Fruit fly (Drosophila melanogaster): Measurements from ENCODE around the gene VhaSFD.

VhaSFD gene

dm6 chr2L:16685612-16685912 lies 42.1 kb downstream of the VhaSFD start:
- TF ChIP-seq insv (optimal IDR thresholded peaks at IDR 0.05) (no peak), psq (optimal IDR thresholded peaks at IDR 0.05) (no peak), Myc (optimal IDR thresholded peaks at IDR 0.05) (no peak), Sin3A (optimal IDR thresholded peaks at IDR 0.05) (no peak), h (optimal IDR thresholded peaks at IDR 0.05) (no peak), ttk (optimal IDR thresholded peaks at IDR 0.05) (no peak)

dm6 chr2L:16684908-16685611 lies 42.6 kb downstream of the VhaSFD start:
- TF ChIP-seq ttk (optimal IDR thresholded peaks at IDR 0.05) (no peak), h (optimal IDR thresholded peaks at IDR 0.05) (no peak), psq (optimal IDR thresholded peaks at IDR 0.05) (no peak), Sin3A (optimal IDR thresholded peaks at IDR 0.05) (no peak), Myc (optimal IDR thresholded peaks at IDR 0.05) (no peak), insv (optimal IDR thresholded peaks at IDR 0.05) (no peak)

DNA sequence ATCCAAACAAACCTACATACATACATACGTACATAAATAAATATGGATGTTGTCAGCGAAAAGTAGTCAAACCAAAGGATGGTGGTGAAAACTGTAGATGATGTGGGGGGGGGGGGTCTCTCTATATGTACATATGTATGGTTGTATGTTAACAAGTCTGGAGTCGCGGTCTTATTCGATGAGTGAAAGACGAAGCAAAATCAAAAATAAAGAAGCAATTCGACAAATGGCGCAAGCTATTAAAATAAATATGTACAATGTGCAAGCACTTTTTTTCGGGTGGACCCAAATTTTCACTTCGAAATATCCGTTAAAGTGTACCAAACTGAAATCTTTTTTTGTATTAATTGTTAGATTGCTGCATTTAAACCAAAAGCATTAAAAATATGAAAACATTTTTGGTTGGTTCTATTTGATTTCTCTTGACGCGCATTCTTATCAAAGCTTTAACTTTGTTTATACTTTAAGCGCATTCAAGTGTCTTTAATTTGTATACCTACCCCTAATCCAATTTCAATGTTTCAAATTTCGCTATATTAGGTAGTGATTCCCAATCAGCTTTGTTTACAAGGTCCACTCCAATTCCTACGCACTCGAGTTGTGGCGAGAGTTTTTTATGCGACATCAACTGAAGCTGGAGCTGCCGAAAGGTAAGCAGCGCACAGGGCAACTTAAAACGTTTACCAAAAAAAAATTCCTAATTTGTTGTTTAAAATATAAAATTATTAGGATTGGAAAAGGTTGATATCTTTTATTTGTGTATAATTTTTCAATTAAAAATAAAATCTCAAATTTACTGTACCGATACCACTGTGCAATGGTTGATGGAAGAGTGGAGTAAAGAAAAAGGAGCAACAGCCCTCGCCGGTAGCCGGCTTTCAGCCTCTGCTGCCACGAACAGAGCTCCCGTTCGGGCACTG lies 43.4 kb downstream of the VhaSFD start, which contains the start of gene CG31807:
TSS of gene CG31807 (minus strand) at position 51 of the 920 bp plus-strand sequence.
- TF ChIP-seq Sin3A (optimal IDR thresholded peaks at IDR 0.05), result no peak
- no peak for TF ChIP-seq h (optimal IDR thresholded peaks at IDR 0.05)
- no peak for TF ChIP-seq psq (optimal IDR thresholded peaks at IDR 0.05)
- no peak for TF ChIP-seq Myc (optimal IDR thresholded peaks at IDR 0.05)
- no peak for TF ChIP-seq insv (optimal IDR thresholded peaks at IDR 0.05)

DNA sequence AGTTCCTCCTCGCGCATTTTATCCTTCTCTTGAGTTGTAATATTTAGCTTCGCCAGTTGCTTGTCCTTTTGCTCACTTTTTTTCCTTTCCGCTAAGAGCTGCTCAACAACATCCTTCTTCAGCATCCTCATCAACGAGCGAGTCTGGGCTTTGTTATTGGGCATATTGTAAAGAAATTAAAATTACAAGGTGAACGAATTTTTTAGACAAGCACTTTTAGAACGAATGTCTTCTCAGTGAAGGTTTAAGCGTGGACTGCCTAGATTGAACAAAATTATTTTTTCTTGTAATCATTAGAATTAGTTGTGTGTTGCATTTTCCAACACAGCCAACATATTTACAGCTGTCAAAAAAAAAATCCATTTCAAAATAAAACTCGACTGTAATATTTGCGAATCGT lies 45.4 kb downstream of the VhaSFD start, which contains the start of gene CG33552:
TSS of gene CG33552 (plus strand) at position 301 of the 400 bp plus-strand sequence.
- TF ChIP-seq psq (optimal IDR thresholded peaks at IDR 0.05) (no peak), Sin3A (optimal IDR thresholded peaks at IDR 0.05) (no peak), h (optimal IDR thresholded peaks at IDR 0.05) (no peak), Myc (optimal IDR thresholded peaks at IDR 0.05) (no peak)

DNA sequence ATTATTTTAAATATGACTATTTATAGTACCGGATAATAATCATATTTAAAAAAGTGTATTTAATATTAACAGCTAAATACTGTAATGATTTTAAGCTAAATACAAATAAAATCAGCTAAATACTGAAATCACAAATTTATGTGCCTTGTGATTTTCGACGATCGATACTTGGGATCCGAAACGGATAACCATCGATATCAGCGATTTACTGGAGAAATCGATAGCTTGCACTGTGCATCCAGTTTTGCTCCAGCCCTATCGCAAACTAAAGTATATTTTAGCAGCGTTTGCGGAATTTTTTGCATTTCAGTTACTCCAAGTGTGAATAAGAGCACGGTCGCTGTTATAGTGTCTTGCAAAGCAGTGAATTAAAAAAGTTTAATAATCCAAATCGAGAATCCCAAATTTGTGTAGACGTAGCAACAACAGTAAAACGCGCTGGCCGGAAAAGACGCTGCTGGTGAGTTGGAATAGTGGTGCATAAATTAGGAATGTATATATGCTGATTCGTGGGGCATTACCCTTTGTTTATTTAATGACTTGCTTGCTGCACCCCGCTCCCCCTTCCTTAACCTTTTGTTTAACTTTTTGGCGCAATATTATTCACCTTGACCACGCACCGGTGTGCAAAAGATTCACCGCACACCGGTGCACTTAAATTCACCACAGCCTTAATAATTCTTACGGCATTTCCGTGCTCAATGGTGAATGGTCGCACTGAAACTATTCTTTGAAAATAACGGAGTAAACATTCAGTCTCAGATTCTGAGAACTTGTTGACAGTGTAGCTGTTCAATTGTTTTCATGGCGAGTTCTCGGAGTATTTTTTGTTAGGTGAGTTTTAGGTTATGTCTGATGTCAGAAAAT lies 47.6 kb downstream of the VhaSFD start, which contains the start of the genes grp and squ:
TSS of gene grp (plus strand) at position 238 of the 867 bp plus-strand sequence.
TSS of gene squ (plus strand) at position 238 of the 867 bp plus-strand sequence.
- TF ChIP-seq h (optimal IDR thresholded peaks at IDR 0.05) (no peak), insv (optimal IDR thresholded peaks at IDR 0.05) (no peak), ttk (optimal IDR thresholded peaks at IDR 0.05) (no peak), psq (optimal IDR thresholded peaks at IDR 0.05) (no peak)

dm6 chr2L:16679073-16679472 lies 48.6 kb downstream of the VhaSFD start:
- TF ChIP-seq psq (optimal IDR thresholded peaks at IDR 0.05), result no peak
- no peak for TF ChIP-seq insv (optimal IDR thresholded peaks at IDR 0.05)
- no peak for TF ChIP-seq Myc (optimal IDR thresholded peaks at IDR 0.05)
- no peak for TF ChIP-seq ttk (optimal IDR thresholded peaks at IDR 0.05)
- TF ChIP-seq h (optimal IDR thresholded peaks at IDR 0.05), result no peak
- no peak for TF ChIP-seq Sin3A (optimal IDR thresholded peaks at IDR 0.05)

DNA sequence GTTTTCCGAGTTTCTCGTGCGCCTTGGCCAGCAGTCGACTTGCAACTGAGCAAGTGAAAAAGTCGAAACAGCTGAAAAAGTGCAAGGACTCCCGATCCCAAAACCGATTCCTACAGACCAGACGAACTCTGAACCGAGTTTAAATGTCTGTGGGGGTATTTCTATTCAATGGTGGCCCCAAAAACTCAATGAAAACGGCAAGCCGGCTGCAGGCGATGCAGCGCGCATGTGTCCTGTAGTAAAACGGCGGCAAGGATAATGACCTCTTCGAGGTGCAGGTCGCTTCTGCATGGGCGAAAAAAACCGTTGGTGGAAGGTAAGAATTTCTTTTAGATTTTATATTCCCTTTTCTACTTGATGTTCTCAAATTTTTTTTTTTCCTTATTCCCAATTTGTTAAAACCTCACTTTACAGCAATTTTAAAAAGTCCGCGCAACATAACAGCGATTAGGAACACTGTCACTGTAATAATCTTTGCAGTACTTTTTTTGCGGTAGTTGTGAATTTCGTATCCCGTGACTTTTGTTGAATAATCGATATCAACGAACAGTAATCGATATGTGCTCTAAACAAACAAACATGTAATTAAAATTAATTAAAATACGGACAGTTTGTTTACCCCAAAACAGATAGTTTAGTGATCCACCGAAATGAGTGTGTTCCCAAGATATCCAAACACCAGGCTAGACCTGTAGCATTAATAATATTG lies 50.8 kb downstream of the VhaSFD start, which contains the start of the genes Trpgamma and her:
TSS of gene Trpgamma (minus strand) at position 51 of the 709 bp plus-strand sequence.
TSS of gene her (plus strand) at position 535 of the 709 bp plus-strand sequence.
- TF ChIP-seq Myc (optimal IDR thresholded peaks at IDR 0.05), result no peak
- no peak for TF ChIP-seq ttk (optimal IDR thresholded peaks at IDR 0.05)
- TF ChIP-seq psq (optimal IDR thresholded peaks at IDR 0.05), result no peak
- TF ChIP-seq h (optimal IDR thresholded peaks at IDR 0.05), result no peak
- no peak for TF ChIP-seq insv (optimal IDR thresholded peaks at IDR 0.05)
- no peak for TF ChIP-seq Sin3A (optimal IDR thresholded peaks at IDR 0.05)

Data from Kc167 (cell line).